Worm (Caenorhabditis elegans) whole organism, mixed stage, embryonic: ENCODE data around the gene C03A3.9.
A peak's percentile ranks its signal among the peaks of the same experiment; 100 is the strongest.

Experiments
- M03D4.4 ChIP-seq: sonication (generic microtip); optimal IDR thresholded peaks from 2 replicates; lab custom pipeline; 2017; ENCODE audit warnings: mild to moderate bottlenecking, missing genetic modification characterization, missing compliant biosample characterization
- bed-3 ChIP-seq: fragments of 200-800 bp; sonication (Bioruptor generic); optimal IDR thresholded peaks from 3 replicates; lab custom pipeline; 2018; ENCODE audit warnings: mild to moderate bottlenecking, missing genetic modification characterization, moderate library complexity, missing compliant biosample characterization
- blmp-1 ChIP-seq: fragments of 150-350 bp; optimal IDR thresholded peaks from 2 replicates; lab custom pipeline; 2014; ENCODE audit warnings: missing biosample characterization, missing genetic modification characterization
- ceh-43 ChIP-seq: fragments of 200-800 bp; sonication (Bioruptor generic); optimal IDR thresholded peaks from 2 replicates; lab custom pipeline; 2018; ENCODE audit warnings: mild to moderate bottlenecking, missing genetic modification characterization, moderate library complexity, missing compliant biosample characterization
- ceh-83 ChIP-seq: fragments of 200-800 bp; sonication (Bioruptor generic); optimal IDR thresholded peaks from 2 replicates; lab custom pipeline; 2018; ENCODE audit warnings: mild to moderate bottlenecking, missing genetic modification characterization, missing compliant biosample characterization
- ces-1 ChIP-seq: fragments of 150-350 bp; optimal IDR thresholded peaks from 2 replicates; lab custom pipeline; 2014; ENCODE audit warnings: missing biosample characterization, missing genetic modification reagents, missing genetic modification characterization
- cnd-1 ChIP-seq: fragments of 200-800 bp; sonication (Bioruptor generic); optimal IDR thresholded peaks from 2 replicates; lab custom pipeline; 2018; ENCODE audit warnings: mild to moderate bottlenecking, missing genetic modification characterization, missing compliant biosample characterization
- drap-1 ChIP-seq: fragments of 200-800 bp; sonication (Bioruptor generic); optimal IDR thresholded peaks from 3 replicates; lab custom pipeline; 2018; ENCODE audit warnings: mild to moderate bottlenecking, missing genetic modification characterization, missing compliant biosample characterization
- elt-1 ChIP-seq: sonication (generic microtip); optimal IDR thresholded peaks from 2 replicates; lab custom pipeline; 2017; ENCODE audit warnings: missing genetic modification characterization, mild to moderate bottlenecking, missing compliant biosample characterization, antibody characterized with exemption, moderate library complexity, borderline replicate concordance; ENCODE audit not compliant: insufficient read depth
- elt-3 ChIP-seq: fragments of 150-350 bp; optimal IDR thresholded peaks from 2 replicates; lab custom pipeline; 2014; ENCODE audit warnings: missing biosample characterization, missing genetic modification characterization
- flh-1 ChIP-seq: fragments of 200-800 bp; sonication (Bioruptor generic); optimal IDR thresholded peaks from 2 replicates; lab custom pipeline; 2018; ENCODE audit warnings: mild to moderate bottlenecking, missing genetic modification characterization, moderate library complexity, missing compliant biosample characterization
- ham-2 ChIP-seq: fragments of 200-800 bp; sonication (Bioruptor generic); optimal IDR thresholded peaks from 2 replicates; lab custom pipeline; 2018; ENCODE audit warnings: mild to moderate bottlenecking, missing genetic modification characterization, missing compliant biosample characterization
- hlh-1 ChIP-seq: fragments of 150-350 bp; optimal IDR thresholded peaks from 2 replicates; lab custom pipeline; 2014; ENCODE audit warnings: missing biosample characterization, missing genetic modification reagents, missing genetic modification characterization
- lin-32 ChIP-seq: fragments of 200-800 bp; sonication (Bioruptor generic); optimal IDR thresholded peaks from 2 replicates; lab custom pipeline; 2018; ENCODE audit warnings: mild to moderate bottlenecking, missing genetic modification characterization, missing compliant biosample characterization
- lsy-2 ChIP-seq: fragments of 150-350 bp; optimal IDR thresholded peaks from 2 replicates; lab custom pipeline; 2014; ENCODE audit warnings: missing biosample characterization, missing genetic modification characterization
- mep-1 ChIP-seq: fragments of 150-350 bp; optimal IDR thresholded peaks from 2 replicates; lab custom pipeline; 2017; ENCODE audit warnings: missing biosample characterization, missing genetic modification reagents, missing genetic modification characterization, inconsistent platforms
- mls-2 ChIP-seq: sonication (generic microtip); optimal IDR thresholded peaks from 2 replicates; lab custom pipeline; 2016; ENCODE audit warnings: mild to moderate bottlenecking, missing genetic modification characterization, moderate library complexity, missing compliant biosample characterization
- nhr-12 ChIP-seq: fragments of 150-350 bp; optimal IDR thresholded peaks from 2 replicates; lab custom pipeline; 2014; ENCODE audit warnings: missing biosample characterization, missing genetic modification characterization
- nhr-2 ChIP-seq: fragments of 150-350 bp; optimal IDR thresholded peaks from 2 replicates; lab custom pipeline; 2014; ENCODE audit warnings: missing biosample characterization, missing genetic modification characterization
- nhr-237 ChIP-seq: fragments of 150-350 bp; optimal IDR thresholded peaks from 2 replicates; lab custom pipeline; 2014; ENCODE audit warnings: missing biosample characterization, missing genetic modification characterization
- nhr-28 ChIP-seq: fragments of 150-350 bp; optimal IDR thresholded peaks from 2 replicates; lab custom pipeline; 2014; ENCODE audit warnings: missing biosample characterization, missing genetic modification characterization
- nhr-76 ChIP-seq: sonication (generic microtip); optimal IDR thresholded peaks from 2 replicates; lab custom pipeline; 2017; ENCODE audit warnings: missing biosample characterization, missing genetic modification characterization
- pha-4 ChIP-seq: fragments of 150-350 bp; optimal IDR thresholded peaks from 2 replicates; lab custom pipeline; 2018; ENCODE audit warnings: missing biosample characterization, missing genetic modification reagents, missing genetic modification characterization
- sem-2 ChIP-seq: fragments of 200-800 bp; sonication (Bioruptor generic); optimal IDR thresholded peaks from 2 replicates; lab custom pipeline; 2018; ENCODE audit warnings: mild to moderate bottlenecking, missing genetic modification characterization, missing compliant biosample characterization
- sptf-1 ChIP-seq: sonication (generic microtip); optimal IDR thresholded peaks from 2 replicates; lab custom pipeline; 2017; ENCODE audit warnings: mild to moderate bottlenecking, missing genetic modification characterization, moderate library complexity, missing compliant biosample characterization
- tbx-8 ChIP-seq: fragments of 200-800 bp; sonication (Bioruptor generic); optimal IDR thresholded peaks from 2 replicates; lab custom pipeline; 2018; ENCODE audit warnings: mild to moderate bottlenecking, missing genetic modification characterization, moderate library complexity, missing compliant biosample characterization
- unc-120 ChIP-seq: sonication (generic microtip); optimal IDR thresholded peaks from 2 replicates; lab custom pipeline; 2017; ENCODE audit warnings: missing genetic modification characterization, missing compliant biosample characterization; ENCODE audit not compliant: poor library complexity, severe bottlenecking
- unc-39 ChIP-seq: fragments of 150-350 bp; optimal IDR thresholded peaks from 2 replicates; lab custom pipeline; 2014; ENCODE audit warnings: missing biosample characterization, missing genetic modification characterization
- unc-62 ChIP-seq: fragments of 150-350 bp; optimal IDR thresholded peaks from 2 replicates; lab custom pipeline; 2014; ENCODE audit warnings: missing biosample characterization, missing genetic modification reagents, missing genetic modification characterization
- ztf-11 ChIP-seq: fragments of 150-350 bp; optimal IDR thresholded peaks from 2 replicates; lab custom pipeline; 2014; ENCODE audit warnings: missing biosample characterization, missing genetic modification characterization

Gene C03A3.9

ce11 chrX:11243604-11244003 lies 23.2 kb upstream of the C03A3.9 start:
- TF ChIP-seq ztf-11 (tag; lab: Kevin White, UChicago) = no peak
- TF ChIP-seq cnd-1 (tag; lab: Kevin White, UChicago) = no peak
- no peak for TF ChIP-seq nhr-237
- TF ChIP-seq nhr-28 (tag; lab: Kevin White, UChicago) = no peak
- TF ChIP-seq tbx-8 (GFP tag; lab: Kevin White, UChicago) = no peak
- no peak for TF ChIP-seq pha-4 (tag; lab: Kevin White, UChicago)
- no peak for TF ChIP-seq ham-2 (GFP tag; lab: Kevin White, UChicago)
- no peak for TF ChIP-seq nhr-12
- no peak for TF ChIP-seq nhr-2 (tag; lab: Kevin White, UChicago)
- TF ChIP-seq drap-1 (GFP tag; lab: Kevin White, UChicago) = no peak
- TF ChIP-seq ceh-83 (GFP tag; lab: Kevin White, UChicago) = no peak
- no peak for TF ChIP-seq unc-62 (GFP tag; lab: Kevin White, UChicago)
- TF ChIP-seq mep-1 (tag; lab: Kevin White, UChicago) = no peak
- TF ChIP-seq M03D4.4 = no peak
- TF ChIP-seq bed-3 = no peak
- TF ChIP-seq nhr-76 = no peak
- TF ChIP-seq mls-2 (tag; lab: Kevin White, UChicago) = no peak
- no peak for TF ChIP-seq flh-1 (GFP tag; lab: Kevin White, UChicago)
- TF ChIP-seq unc-120 (tag; lab: Kevin White, UChicago) = no peak

- TF ChIP-seq ceh-83 (GFP tag; lab: Kevin White, UChicago) (no peak), lin-32 (GFP tag; lab: Kevin White, UChicago) (no peak), ces-1 (GFP tag; lab: Kevin White, UChicago) (peak; percentile 76)
These were observed 21.8 kb upstream of the C03A3.9 start for ce11 chrX:11245056-11245455.

DNA sequence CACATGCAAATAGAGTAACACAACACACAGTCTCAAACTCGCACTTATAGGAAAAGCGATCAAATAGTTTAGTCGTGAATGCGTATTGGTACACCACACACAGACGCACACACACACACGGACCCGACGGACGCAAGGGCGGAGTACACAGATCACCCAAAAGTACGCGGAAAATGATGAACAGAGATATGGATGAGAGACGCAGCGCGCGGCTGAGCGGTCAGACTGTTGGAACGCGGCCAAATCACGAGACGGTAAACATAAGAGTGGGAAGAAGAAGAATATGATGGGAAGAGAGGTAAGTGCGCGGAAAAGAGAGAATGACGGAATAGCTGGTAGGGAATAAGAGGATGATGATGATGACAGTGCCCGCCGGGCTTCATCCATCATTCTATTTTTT lies 18.7 kb upstream of the C03A3.9 start:
- no peak for TF ChIP-seq nhr-2 (tag; lab: Kevin White, UChicago)
- TF ChIP-seq nhr-28 (tag; lab: Kevin White, UChicago) = no peak
- peak; percentile 40 for TF ChIP-seq mls-2 (tag; lab: Kevin White, UChicago)
- TF ChIP-seq elt-3 (tag; lab: Kevin White, UChicago) = no peak
- peak; percentile 82 for TF ChIP-seq pha-4 (tag; lab: Kevin White, UChicago)
- peak; percentile 53 for TF ChIP-seq sptf-1 (tag; lab: Kevin White, UChicago)
- peak; percentile 71 for TF ChIP-seq drap-1 (GFP tag; lab: Kevin White, UChicago)
- TF ChIP-seq ham-2 (GFP tag; lab: Kevin White, UChicago) = peak; percentile 73
- TF ChIP-seq hlh-1 = peak; percentile 32
- peak; percentile 59 for TF ChIP-seq M03D4.4
- TF ChIP-seq unc-62 (GFP tag; lab: Kevin White, UChicago) = peak; percentile 24
- TF ChIP-seq, all 35 proteins: peak for 8

DNA sequence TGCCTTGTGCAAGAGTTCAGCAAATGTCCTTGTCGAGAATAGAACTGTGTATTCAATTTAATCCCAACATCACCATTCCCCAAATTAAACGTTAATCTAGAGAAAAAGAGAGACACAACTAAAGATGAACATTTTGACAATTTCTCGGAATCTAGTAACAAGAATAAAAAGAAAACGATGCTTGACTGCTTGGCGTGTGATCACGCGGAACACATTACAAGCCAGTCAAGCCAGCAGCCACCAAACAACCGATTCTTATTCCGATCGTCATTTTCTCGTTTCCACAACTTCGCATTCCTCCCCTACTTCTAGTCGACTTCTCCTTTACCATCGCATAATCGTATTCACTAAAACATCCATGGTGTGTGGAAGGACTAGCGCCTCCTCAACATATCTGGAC lies 17.4 kb upstream of the C03A3.9 start:
- TF ChIP-seq elt-1 (no peak), blmp-1 (no peak), unc-39 (tag; lab: Kevin White, UChicago) (no peak), lsy-2 (tag; lab: Kevin White, UChicago) (no peak)

- TF ChIP-seq lin-32 (GFP tag; lab: Kevin White, UChicago) (no peak), unc-39 (tag; lab: Kevin White, UChicago) (no peak), unc-62 (GFP tag; lab: Kevin White, UChicago) (no peak), nhr-237 (no peak), elt-3 (tag; lab: Kevin White, UChicago) (no peak), nhr-28 (tag; lab: Kevin White, UChicago) (no peak), sem-2 (GFP tag; lab: Kevin White, UChicago) (no peak), mls-2 (tag; lab: Kevin White, UChicago) (no peak), sptf-1 (tag; lab: Kevin White, UChicago) (no peak), ces-1 (GFP tag; lab: Kevin White, UChicago) (no peak), ceh-43 (no peak), unc-120 (tag; lab: Kevin White, UChicago) (no peak), M03D4.4 (no peak)
These were observed 15.8 kb upstream of the C03A3.9 start for ce11 chrX:11250983-11251382.
